Worm (Caenorhabditis elegans) whole organism, young adult: Measurements from ENCODE around the gene F44E5.17.

ENCODE experiments used
- B0019.2 ChIP-seq: fragments of 200-800 bp; sonication (Bioruptor generic); conservative IDR thresholded peaks from 2 replicates; pipeline ENCODE4 v1.3.6; 2022; ENCODE audit warnings: missing genetic modification reagents, missing genetic modification characterization, missing compliant biosample characterization
- C06A6.2 ChIP-seq: fragments of 200-800 bp; sonication (Bioruptor generic); conservative IDR thresholded peaks from 2 replicates; pipeline ENCODE4 v1.3.6; 2022; ENCODE audit warnings: missing genetic modification characterization, missing compliant biosample characterization
- C17E4.6 ChIP-seq: fragments of 200-800 bp; sonication (Bioruptor generic); IDR thresholded peaks from 2 replicates; pipeline ENCODE4 v1.3.6; 2022; ENCODE audit warnings: missing genetic modification reagents, missing genetic modification characterization, missing compliant biosample characterization
- F10E7.11 ChIP-seq: sonication (generic microtip); optimal IDR thresholded peaks from 2 replicates; lab custom pipeline; 2017; ENCODE audit warnings: mild to moderate bottlenecking, missing genetic modification characterization, moderate library complexity, missing compliant biosample characterization
- F22D6.2 ChIP-seq: sonication (generic microtip); optimal IDR thresholded peaks from 2 replicates; lab custom pipeline; 2016; ENCODE audit warnings: mild to moderate bottlenecking, missing genetic modification characterization, missing compliant biosample characterization
- F23B12.7 ChIP-seq: sonication (generic microtip); optimal IDR thresholded peaks from 2 replicates; lab custom pipeline; 2017; ENCODE audit warnings: missing genetic modification characterization, mild to moderate bottlenecking, missing compliant biosample characterization, antibody characterized with exemption, moderate library complexity; ENCODE audit not compliant: insufficient read depth
- F33H1.4 ChIP-seq: fragments of 200-800 bp; sonication (Bioruptor generic); IDR thresholded peaks from 2 replicates; pipeline ENCODE4 v1.3.6; 2022; ENCODE audit warnings: missing genetic modification reagents, missing genetic modification characterization, missing compliant biosample characterization
- F37B4.10 ChIP-seq: fragments of 200-800 bp; sonication (Bioruptor generic); IDR thresholded peaks from 2 replicates; pipeline ENCODE4 v1.3.6; 2022; ENCODE audit warnings: missing genetic modification characterization, missing compliant biosample characterization
- F39B2.1 ChIP-seq: fragments of 200-800 bp; sonication (Bioruptor generic); IDR thresholded peaks from 2 replicates; pipeline ENCODE4 v1.3.6; 2022; ENCODE audit warnings: missing genetic modification reagents, missing genetic modification characterization, missing compliant biosample characterization
- F55B11.4 ChIP-seq: sonication (generic microtip); optimal IDR thresholded peaks from 2 replicates; lab custom pipeline; 2016; ENCODE audit warnings: missing compliant biosample characterization, missing genetic modification characterization, borderline replicate concordance; ENCODE audit not compliant: insufficient read depth
- Y53F4B.3 ChIP-seq: fragments of 200-800 bp; sonication (Bioruptor generic); IDR thresholded peaks from 2 replicates; pipeline ENCODE4 v1.3.6; 2022; ENCODE audit warnings: missing genetic modification reagents, missing genetic modification characterization, missing compliant biosample characterization
- Y79H2A.3 ChIP-seq: fragments of 200-800 bp; sonication (Bioruptor generic); conservative IDR thresholded peaks from 2 replicates; pipeline ENCODE4 v1.3.6; 2022; ENCODE audit warnings: missing genetic modification reagents, missing genetic modification characterization, missing compliant biosample characterization
- ZK185.1 ChIP-seq: sonication (generic microtip); optimal IDR thresholded peaks from 2 replicates; lab custom pipeline; 2016; ENCODE audit warnings: mild to moderate bottlenecking, missing genetic modification characterization, missing compliant biosample characterization; ENCODE audit not compliant: poor library complexity, severe bottlenecking
- akir-1 ChIP-seq: fragments of 200-800 bp; sonication (Bioruptor generic); optimal IDR thresholded peaks from 2 replicates; lab custom pipeline; 2018; ENCODE audit warnings: mild to moderate bottlenecking, missing genetic modification characterization, moderate library complexity, missing compliant biosample characterization
- aptf-2 ChIP-seq: fragments of 200-800 bp; sonication (Bioruptor generic); conservative IDR thresholded peaks from 2 replicates; pipeline ENCODE4 v1.3.6; 2022; ENCODE audit warnings: missing genetic modification reagents, missing genetic modification characterization, missing compliant biosample characterization
- athp-1 ChIP-seq: sonication (generic microtip); optimal IDR thresholded peaks from 2 replicates; lab custom pipeline; 2017; ENCODE audit warnings: mild to moderate bottlenecking, missing genetic modification characterization, missing compliant biosample characterization
- attf-6 ChIP-seq: fragments of 200-800 bp; sonication (Bioruptor generic); IDR thresholded peaks from 2 replicates; pipeline ENCODE4 v1.3.6; 2022; ENCODE audit warnings: missing genetic modification reagents, missing genetic modification characterization, missing compliant biosample characterization
- cebp-2 ChIP-seq: fragments of 200-800 bp; sonication (Bioruptor generic); IDR thresholded peaks from 2 replicates; pipeline ENCODE4 v1.3.6; 2022; ENCODE audit warnings: missing genetic modification characterization, missing compliant biosample characterization
- ceh-27 ChIP-seq: fragments of 200-800 bp; sonication (Bioruptor generic); optimal IDR thresholded peaks from 2 replicates; lab custom pipeline; 2018; ENCODE audit warnings: mild to moderate bottlenecking, missing genetic modification characterization, moderate library complexity, missing compliant biosample characterization
- dpl-1 ChIP-seq: fragments of 150-350 bp; optimal IDR thresholded peaks from 2 replicates; lab custom pipeline; 2014; ENCODE audit warnings: missing biosample characterization, missing genetic modification reagents, missing genetic modification characterization
- egl-44 ChIP-seq: fragments of 200-800 bp; sonication (Bioruptor generic); IDR thresholded peaks from 2 replicates; pipeline ENCODE4 v1.3.6; 2022; ENCODE audit warnings: missing genetic modification reagents, missing genetic modification characterization, missing compliant biosample characterization
- egrh-3 ChIP-seq: fragments of 200-800 bp; sonication (Bioruptor generic); IDR thresholded peaks from 2 replicates; pipeline ENCODE4 v1.3.6; 2022; ENCODE audit warnings: missing genetic modification reagents, missing genetic modification characterization, missing compliant biosample characterization
- ets-4 ChIP-seq: fragments of 200-800 bp; sonication (Bioruptor generic); optimal IDR thresholded peaks from 2 replicates; lab custom pipeline; 2018; ENCODE audit warnings: mild to moderate bottlenecking, missing genetic modification characterization, missing compliant biosample characterization
- fkh-3 ChIP-seq: sonication (generic microtip); optimal IDR thresholded peaks from 2 replicates; lab custom pipeline; 2016; ENCODE audit warnings: mild to moderate bottlenecking, missing genetic modification characterization, missing compliant biosample characterization
- hlh-26 ChIP-seq: fragments of 200-800 bp; sonication (Bioruptor generic); conservative IDR thresholded peaks from 2 replicates; pipeline ENCODE4 v1.3.6; 2022; ENCODE audit warnings: missing genetic modification reagents, missing genetic modification characterization, missing compliant biosample characterization
- hmg-20 ChIP-seq: fragments of 200-800 bp; sonication (Bioruptor generic); IDR thresholded peaks from 2 replicates; pipeline ENCODE4 v1.3.6; 2022; ENCODE audit warnings: missing genetic modification reagents, missing genetic modification characterization, missing compliant biosample characterization
- lag-1 ChIP-seq: fragments of 200-800 bp; sonication (Bioruptor generic); IDR thresholded peaks from 2 replicates; pipeline ENCODE4 v1.3.6; 2022; ENCODE audit warnings: missing genetic modification reagents, missing genetic modification characterization, missing compliant biosample characterization
- let-607 ChIP-seq, 2 experiments: fragments of 200-800 bp in 1 of 2; sonication (Bioruptor generic) in 1 of 2; sonication (generic microtip) in 1 of 2; optimal IDR thresholded peaks; 2 replicates each; lab custom pipeline; 2016 to 2018; ENCODE audit warnings: mild to moderate bottlenecking in 2 of 2, missing compliant biosample characterization in 2 of 2, missing genetic modification characterization in 2 of 2, moderate library complexity in 2 of 2, missing genotype in 1 of 2
- lin-35 ChIP-seq, 3 experiments: fragments of 150-350 bp in 2 of 3; sonication (generic microtip) in 1 of 3; optimal IDR thresholded peaks; 2 replicates each; lab custom pipeline; 2014 to 2018; ENCODE audit warnings: missing biosample characterization in 3 of 3, missing genetic modification characterization in 3 of 3, missing genetic modification reagents in 3 of 3
- madf-10 ChIP-seq: sonication (generic microtip); optimal IDR thresholded peaks from 2 replicates; lab custom pipeline; 2016; ENCODE audit warnings: mild to moderate bottlenecking, missing genetic modification characterization, missing compliant biosample characterization
- madf-8 ChIP-seq: fragments of 200-800 bp; sonication (Bioruptor generic); conservative IDR thresholded peaks from 2 replicates; pipeline ENCODE4 v1.3.6; 2022; ENCODE audit warnings: missing genetic modification reagents, missing genetic modification characterization, missing compliant biosample characterization
- mes-4 ChIP-seq: sonication (generic microtip); optimal IDR thresholded peaks from 2 replicates; lab custom pipeline; 2016; ENCODE audit warnings: missing genotype, missing genetic modification characterization, missing compliant biosample characterization
- nfya-1 ChIP-seq: sonication (generic microtip); optimal IDR thresholded peaks from 2 replicates; lab custom pipeline; 2017; ENCODE audit warnings: antibody characterized with exemption, missing compliant biosample characterization, missing genetic modification characterization, borderline replicate concordance; ENCODE audit not compliant: insufficient read depth
- pbrm-1 ChIP-seq: fragments of 200-800 bp; sonication (Bioruptor generic); IDR thresholded peaks from 2 replicates; pipeline ENCODE4 v1.3.6; 2022; ENCODE audit warnings: missing genetic modification reagents, missing genetic modification characterization, missing compliant biosample characterization
- rec-8 ChIP-seq, 2 experiments: sonication (generic microtip); optimal IDR thresholded peaks; 2 replicates each; lab custom pipeline; 2016; ENCODE audit warnings: mild to moderate bottlenecking in 2 of 2, missing genetic modification characterization in 2 of 2, missing genetic modification reagents in 2 of 2, missing genotype in 2 of 2, missing biosample characterization in 1 of 2, missing compliant biosample characterization in 1 of 2, moderate library complexity in 1 of 2
- rpc-1 ChIP-seq, 2 experiments: fragments of 150-350 bp in 1 of 2; sonication (generic microtip) in 1 of 2; optimal IDR thresholded peaks; 2 replicates each; lab custom pipeline; 2014 to 2018; ENCODE audit warnings: missing biosample characterization in 1 of 2, missing genetic modification characterization in 1 of 2, missing genetic modification reagents in 1 of 2, missing genotype in 1 of 2
- snpc-1.3 ChIP-seq: sonication (generic microtip); optimal IDR thresholded peaks from 2 replicates; lab custom pipeline; 2017; ENCODE audit warnings: missing genetic modification characterization, mild to moderate bottlenecking, missing compliant biosample characterization, antibody characterized with exemption, moderate library complexity, missing genotype, missing genetic modification reagents; ENCODE audit not compliant: insufficient read depth
- snpc-3.4 ChIP-seq: sonication (generic microtip); optimal IDR thresholded peaks from 2 replicates; lab custom pipeline; 2017; ENCODE audit warnings: missing genetic modification characterization, mild to moderate bottlenecking, missing compliant biosample characterization, antibody characterized with exemption, moderate library complexity, missing genotype, missing genetic modification reagents
- tbp1 ChIP-seq: fragments of 200-800 bp; sonication (Bioruptor generic); optimal IDR thresholded peaks from 2 replicates; lab custom pipeline; 2018; ENCODE audit warnings: mild to moderate bottlenecking, missing genetic modification characterization, missing compliant biosample characterization
- tbx-9 ChIP-seq: sonication (generic microtip); optimal IDR thresholded peaks from 2 replicates; lab custom pipeline; 2016; ENCODE audit warnings: borderline replicate concordance, missing genetic modification characterization, inconsistent platforms, missing compliant biosample characterization
- tlf-1 ChIP-seq: fragments of 200-800 bp; sonication (Bioruptor generic); optimal IDR thresholded peaks from 2 replicates; lab custom pipeline; 2018; ENCODE audit warnings: mild to moderate bottlenecking, missing genetic modification characterization, missing compliant biosample characterization
- unc-130 ChIP-seq: sonication (generic microtip); optimal IDR thresholded peaks from 2 replicates; lab custom pipeline; 2016; ENCODE audit warnings: missing genetic modification reagents, missing genetic modification characterization, missing compliant biosample characterization
- zfh-2 ChIP-seq: fragments of 200-800 bp; sonication (Bioruptor generic); conservative IDR thresholded peaks from 2 replicates; pipeline ENCODE4 v1.3.6; 2022; ENCODE audit warnings: missing genetic modification reagents, missing genetic modification characterization, missing compliant biosample characterization
- zim-3 ChIP-seq: sonication (generic microtip); optimal IDR thresholded peaks from 2 replicates; lab custom pipeline; 2017; ENCODE audit warnings: mild to moderate bottlenecking, missing genetic modification characterization, moderate library complexity, missing compliant biosample characterization
- ztf-22 ChIP-seq: fragments of 200-800 bp; sonication (Bioruptor generic); optimal IDR thresholded peaks from 2 replicates; lab custom pipeline; 2018; ENCODE audit warnings: mild to moderate bottlenecking, missing genetic modification characterization, moderate library complexity, missing compliant biosample characterization
- ztf-25 ChIP-seq: fragments of 200-800 bp; sonication (Bioruptor generic); IDR thresholded peaks from 2 replicates; pipeline ENCODE4 v1.3.6; 2022; ENCODE audit warnings: missing genetic modification reagents, missing genetic modification characterization, missing compliant biosample characterization

Gene F44E5.17

DNA sequence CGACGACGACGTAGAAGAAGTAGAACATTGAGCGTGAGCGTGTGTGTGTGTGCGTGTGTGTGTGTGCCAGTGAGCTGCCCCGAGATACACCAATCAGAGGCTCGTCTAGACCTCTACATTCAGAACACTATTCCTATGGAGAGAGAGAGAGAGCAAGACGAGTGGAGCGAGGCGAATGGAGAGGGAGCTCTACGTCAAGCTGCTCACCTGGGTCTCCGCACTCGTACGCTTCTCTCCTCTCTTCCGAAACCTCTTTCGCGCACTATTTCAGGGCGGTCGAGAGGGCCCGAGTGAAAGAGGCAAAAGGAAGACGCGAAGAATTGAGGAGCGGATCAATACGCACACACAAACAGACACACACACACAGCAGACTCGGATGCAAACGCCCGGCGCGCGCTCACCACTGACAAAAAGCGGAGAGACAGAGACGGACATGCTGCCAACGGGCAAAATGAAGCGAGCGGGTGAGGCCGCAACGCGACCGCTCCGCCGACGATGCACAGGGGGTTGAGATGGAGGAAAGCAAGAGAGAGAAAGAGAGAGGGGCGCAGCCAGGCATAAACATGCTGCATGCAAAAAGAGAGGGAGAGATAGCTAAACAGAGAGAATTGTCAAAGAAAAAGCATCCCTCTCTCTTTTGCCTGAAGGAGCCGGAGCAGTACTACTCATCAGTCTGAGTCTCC, 1.2 kb upstream of the F44E5.17 start (continued):
- TF ChIP-seq akir-1 (GFP tag; lab: Kevin White, UChicago) (peak; percentile 63), ceh-27 (GFP tag; lab: Kevin White, UChicago) (peak; percentile 76), B0019.2 (GFP tag; lab: Robert Waterston, UW) (no peak), snpc-3.4 (tag; lab: Kevin White, UChicago) (no peak), pbrm-1 (GFP tag; lab: Robert Waterston, UW) (peak; percentile 63), hmg-20 (GFP tag; lab: Robert Waterston, UW) (no peak), mes-4 (tag; lab: Kevin White, UChicago) (no peak), zfh-2 (GFP tag; lab: Robert Waterston, UW) (peak; percentile 99), hlh-26 (GFP tag; lab: Robert Waterston, UW) (no peak), F22D6.2 (no peak), rec-8 (tag; optimal IDR thresholded peaks at IDR 0.05; lab: Kevin White, UChicago) (no peak), F10E7.11 (tag; lab: Kevin White, UChicago) (peak; percentile 51), madf-8 (GFP tag; lab: Robert Waterston, UW) (no peak), C06A6.2 (GFP tag; lab: Robert Waterston, UW) (peak; percentile 55; the same call in 1 of the 2 replicates), zim-3 (no peak), C17E4.6 (no peak), lag-1 (GFP tag; lab: Robert Waterston, UW) (no peak), fkh-3 (no peak), F37B4.10 (GFP tag; lab: Robert Waterston, UW) (no peak), aptf-2 (GFP tag; lab: Robert Waterston, UW) (no peak), tlf-1 (GFP tag; lab: Kevin White, UChicago) (peak; percentile 22), attf-6 (GFP tag; lab: Robert Waterston, UW) (no peak), Y53F4B.3 (GFP tag; lab: Robert Waterston, UW) (no peak), F39B2.1 (GFP tag; lab: Robert Waterston, UW) (no peak), F55B11.4 (tag; lab: Kevin White, UChicago) (no peak), unc-130 (no peak), lin-35 (GFP tag; optimal IDR thresholded peaks at IDR 0.05; lab: Kevin White, UChicago) (peak in 1 of 3 experiments; percentile 66), snpc-1.3 (tag; lab: Kevin White, UChicago) (no peak), F33H1.4 (GFP tag; lab: Robert Waterston, UW) (no peak), Y79H2A.3 (GFP tag; lab: Robert Waterston, UW) (no peak), athp-1 (tag; lab: Kevin White, UChicago) (peak; percentile 53), tbp1 (GFP tag; lab: Kevin White, UChicago) (peak; percentile 32), tbx-9 (tag; lab: Kevin White, UChicago) (no peak), F23B12.7 (tag; lab: Kevin White, UChicago) (no peak), egl-44 (GFP tag; lab: Robert Waterston, UW) (no peak), madf-10 (tag; lab: Kevin White, UChicago) (peak; percentile 81), egrh-3 (GFP tag; lab: Robert Waterston, UW) (peak; percentile 89), ZK185.1 (tag; lab: Kevin White, UChicago) (peak; percentile 40), ztf-22 (GFP tag; lab: Kevin White, UChicago) (no peak), ztf-25 (GFP tag; lab: Robert Waterston, UW) (no peak), nfya-1 (tag; lab: Kevin White, UChicago) (no peak), rpc-1 (optimal IDR thresholded peaks at IDR 0.05; lab: Kevin White, UChicago) (no peak), rpc-1 (tag; optimal IDR thresholded peaks at IDR 0.05; lab: Kevin White, UChicago) (no peak), dpl-1 (GFP tag; lab: Kevin White, UChicago) (no peak), let-607 (tag; optimal IDR thresholded peaks at IDR 0.05; lab: Kevin White, UChicago) (peak; percentile 66 to 77), ets-4 (GFP tag; lab: Kevin White, UChicago) (no peak), cebp-2 (GFP tag; lab: Robert Waterston, UW) (no peak)
